Worm (Caenorhabditis elegans) whole organism, L2 larva: ENCODE results near the gene C17C3.3.

ENCODE experiments used
- C34F6.9 ChIP-seq: fragments of 150-350 bp; optimal IDR thresholded peaks from 2 replicates; lab custom pipeline; 2014; ENCODE audit warnings: missing biosample characterization, missing genetic modification characterization
- ama-1 ChIP-seq: fragments of 150-350 bp; optimal IDR thresholded peaks from 2 replicates; lab custom pipeline; 2018; ENCODE audit warnings: inconsistent platforms
- blmp-1 ChIP-seq: sonication (generic microtip); optimal IDR thresholded peaks from 2 replicates; lab custom pipeline; 2017; ENCODE audit warnings: missing genetic modification characterization, mild to moderate bottlenecking, missing compliant biosample characterization, antibody characterized with exemption, moderate library complexity; ENCODE audit not compliant: insufficient read depth
- fos-1 ChIP-seq: fragments of 150-350 bp; optimal IDR thresholded peaks from 2 replicates; lab custom pipeline; 2014; ENCODE audit warnings: missing biosample characterization, missing genetic modification characterization
- nhr-12 ChIP-seq: fragments of 150-350 bp; optimal IDR thresholded peaks from 2 replicates; lab custom pipeline; 2014; ENCODE audit warnings: missing biosample characterization, missing genetic modification characterization
- unc-39 ChIP-seq: fragments of 150-350 bp; optimal IDR thresholded peaks from 2 replicates; lab custom pipeline; 2014; ENCODE audit warnings: missing biosample characterization, missing genetic modification characterization
- unc-55 ChIP-seq: fragments of 150-350 bp; sonication (generic microtip); optimal IDR thresholded peaks from 3 replicates; lab custom pipeline; 2014; ENCODE audit warnings: missing biosample characterization, missing genetic modification reagents, missing genetic modification characterization
- ztf-4 ChIP-seq: fragments of 150-350 bp; optimal IDR thresholded peaks from 2 replicates; lab custom pipeline; 2014; ENCODE audit warnings: missing biosample characterization, missing genetic modification characterization

DNA sequence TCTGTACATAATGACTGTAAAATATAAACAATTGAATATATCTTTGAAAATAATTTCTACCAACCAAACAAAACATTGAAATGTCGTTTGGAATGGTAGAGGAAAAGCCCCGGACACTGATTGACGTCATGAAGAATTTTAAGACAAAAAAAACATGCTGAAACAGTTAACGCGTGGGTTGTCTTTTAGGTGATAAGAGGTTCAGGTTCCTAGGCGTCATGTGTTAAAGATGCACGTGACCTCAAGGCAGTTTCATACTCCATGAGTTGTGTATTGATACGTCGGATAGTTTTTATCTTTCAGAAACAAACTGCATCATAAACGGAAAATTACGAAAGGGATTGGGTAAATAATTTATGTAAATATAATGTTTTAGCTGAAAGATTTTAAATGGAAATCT lies 4.4 kb upstream of the C17C3.3 start:
- TF ChIP-seq C34F6.9 (no peak), fos-1 (no peak), unc-39 (tag; lab: Kevin White, UChicago) (no peak), ztf-4 (no peak), unc-55 (GFP tag; lab: Kevin White, UChicago) (no peak), ama-1 (lab: Kevin White, UChicago) (no peak), nhr-12 (tag; lab: Kevin White, UChicago) (no peak), blmp-1 (no peak)
